Worm (Caenorhabditis elegans) whole organism, midembryonic: ENCODE results near the gene F36A4.5.

Experiments used
- T22C8.4 ChIP-seq: fragments of 200-800 bp; sonication (Bioruptor generic); IDR thresholded peaks from 2 replicates; pipeline ENCODE4 v1.3.6; 2022; ENCODE audit warnings: missing genetic modification characterization, missing compliant biosample characterization
- cog-1 ChIP-seq: sonication (generic microtip); optimal IDR thresholded peaks from 2 replicates; lab custom pipeline; 2016; ENCODE audit warnings: missing genetic modification characterization, missing compliant biosample characterization
- flt-1 ChIP-seq: fragments of 200-800 bp; sonication (Bioruptor generic); IDR thresholded peaks from 2 replicates; pipeline ENCODE4 v1.3.6; 2022; ENCODE audit warnings: missing genetic modification characterization, missing compliant biosample characterization
- klf-2 ChIP-seq: fragments of 200-800 bp; sonication (Bioruptor generic); conservative IDR thresholded peaks from 2 replicates; pipeline ENCODE4 v1.3.6; 2022; ENCODE audit warnings: missing genetic modification reagents, missing genetic modification characterization, missing compliant biosample characterization
- med-1 ChIP-seq: sonication (generic microtip); optimal IDR thresholded peaks from 2 replicates; lab custom pipeline; 2017; ENCODE audit warnings: missing genetic modification characterization, mild to moderate bottlenecking, missing compliant biosample characterization, antibody characterized with exemption, missing genetic modification reagents; ENCODE audit not compliant: insufficient read depth
- ref-1 ChIP-seq: fragments of 200-800 bp; sonication (Bioruptor generic); conservative IDR thresholded peaks from 2 replicates; pipeline ENCODE4 v1.3.6; 2022; ENCODE audit warnings: missing genetic modification reagents, missing genetic modification characterization, missing compliant biosample characterization
- tab-1 ChIP-seq: fragments of 200-800 bp; sonication (Bioruptor generic); IDR thresholded peaks from 2 replicates; pipeline ENCODE4 v1.3.6; 2022; ENCODE audit warnings: missing genetic modification characterization, missing compliant biosample characterization
- ztf-23 ChIP-seq: fragments of 200-800 bp; sonication (Bioruptor generic); IDR thresholded peaks from 2 replicates; pipeline ENCODE4 v1.3.6; 2022; ENCODE audit warnings: missing genetic modification reagents, missing genetic modification characterization, missing compliant biosample characterization
- ztf-29 ChIP-seq: fragments of 200-800 bp; sonication (Bioruptor generic); IDR thresholded peaks from 2 replicates; pipeline ENCODE4 v1.3.6; 2022; ENCODE audit warnings: missing genetic modification reagents, missing genetic modification characterization, missing compliant biosample characterization

The F36A4.5 gene

DNA sequence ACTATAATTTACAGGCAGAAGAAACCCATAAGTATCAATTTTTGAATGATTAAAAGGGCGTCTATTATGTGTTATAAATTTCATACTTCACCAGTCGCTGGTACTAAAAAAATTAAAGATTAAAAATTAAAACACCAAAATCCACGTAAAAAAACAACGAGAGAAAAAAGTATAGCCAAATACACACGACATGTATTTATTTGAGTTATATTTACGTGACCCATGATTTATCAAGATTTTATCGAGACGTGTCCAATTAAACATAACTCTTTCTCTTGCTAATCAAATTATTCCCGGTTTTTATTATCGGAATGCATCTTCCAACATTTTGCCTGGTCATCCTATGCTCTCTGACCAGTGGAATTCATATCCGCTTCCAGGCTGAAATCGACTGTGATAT, 2.0 kb downstream of the F36A4.5 start, which contains the start of gene F36A4.4:
TSS of gene F36A4.4 (plus strand) at position 301 of the 400 bp plus-strand sequence.
- TF ChIP-seq klf-2 (GFP tag; lab: Robert Waterston, UW) (no peak), T22C8.4 (GFP tag; lab: Robert Waterston, UW) (no peak), ztf-29 (GFP tag; lab: Robert Waterston, UW) (no peak), flt-1 (GFP tag; lab: Robert Waterston, UW) (no peak), cog-1 (no peak), ref-1 (GFP tag; lab: Robert Waterston, UW) (no peak), med-1 (no peak), ztf-23 (GFP tag; lab: Robert Waterston, UW) (no peak), tab-1 (GFP tag; lab: Robert Waterston, UW) (no peak)

ce11 chrIV:4269308-4269707, 4.0 kb downstream of the F36A4.5 start, which contains the start of gene F36A4.3:
TSS of gene F36A4.3 (plus strand) at chrIV:4269608.
- TF ChIP-seq klf-2 (GFP tag; lab: Robert Waterston, UW) (no peak), flt-1 (GFP tag; lab: Robert Waterston, UW) (no peak), T22C8.4 (GFP tag; lab: Robert Waterston, UW) (no peak), tab-1 (GFP tag; lab: Robert Waterston, UW) (no peak), med-1 (no peak), ztf-23 (GFP tag; lab: Robert Waterston, UW) (no peak), ztf-29 (GFP tag; lab: Robert Waterston, UW) (no peak), ref-1 (GFP tag; lab: Robert Waterston, UW) (no peak), cog-1 (no peak)

ce11 chrIV:4270925-4271324, 5.6 kb downstream of the F36A4.5 start, which contains the start of gene F36A4.2:
TSS of gene F36A4.2 (plus strand) at chrIV:4271225.
- TF ChIP-seq T22C8.4 (GFP tag; lab: Robert Waterston, UW) (no peak), cog-1 (no peak), klf-2 (GFP tag; lab: Robert Waterston, UW) (no peak)

- TF ChIP-seq ztf-29 (GFP tag; lab: Robert Waterston, UW) (no peak), ref-1 (GFP tag; lab: Robert Waterston, UW) (no peak), klf-2 (GFP tag; lab: Robert Waterston, UW) (no peak), tab-1 (GFP tag; lab: Robert Waterston, UW) (no peak), T22C8.4 (GFP tag; lab: Robert Waterston, UW) (no peak), ztf-23 (GFP tag; lab: Robert Waterston, UW) (no peak), med-1 (no peak), cog-1 (no peak), flt-1 (GFP tag; lab: Robert Waterston, UW) (no peak)
Observed at ce11 chrIV:4272167-4272566, 6.8 kb downstream of the F36A4.5 start, which contains the start of gene F36A4.1. TSS of gene F36A4.1 (plus strand) at chrIV:4272467.

DNA sequence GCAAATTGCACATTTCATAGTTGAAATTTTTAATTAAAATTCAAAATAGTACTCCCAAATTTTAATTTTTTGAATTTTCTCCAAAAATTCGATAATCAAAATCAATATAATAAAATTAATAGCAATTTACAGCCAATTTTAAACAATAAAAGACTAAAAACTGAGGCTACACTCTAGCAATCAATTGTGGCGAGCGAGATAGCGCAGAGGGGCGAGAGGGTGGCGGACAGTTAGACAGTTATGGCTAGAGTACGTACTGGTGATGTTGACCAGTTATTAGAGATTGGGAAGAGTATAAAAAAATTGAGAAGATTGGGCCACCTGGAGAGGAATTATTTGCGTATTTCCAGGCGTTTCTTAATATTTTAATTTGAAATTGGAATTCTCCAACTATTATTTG, 12.4 kb downstream of the F36A4.5 start, which contains the start of gene nhr-78:
TSS of gene nhr-78 (minus strand) at position 182 of the 400 bp plus-strand sequence.
- TF ChIP-seq flt-1 (GFP tag; lab: Robert Waterston, UW) (no peak), klf-2 (GFP tag; lab: Robert Waterston, UW) (no peak), T22C8.4 (GFP tag; lab: Robert Waterston, UW) (no peak), ztf-29 (GFP tag; lab: Robert Waterston, UW) (no peak)

DNA sequence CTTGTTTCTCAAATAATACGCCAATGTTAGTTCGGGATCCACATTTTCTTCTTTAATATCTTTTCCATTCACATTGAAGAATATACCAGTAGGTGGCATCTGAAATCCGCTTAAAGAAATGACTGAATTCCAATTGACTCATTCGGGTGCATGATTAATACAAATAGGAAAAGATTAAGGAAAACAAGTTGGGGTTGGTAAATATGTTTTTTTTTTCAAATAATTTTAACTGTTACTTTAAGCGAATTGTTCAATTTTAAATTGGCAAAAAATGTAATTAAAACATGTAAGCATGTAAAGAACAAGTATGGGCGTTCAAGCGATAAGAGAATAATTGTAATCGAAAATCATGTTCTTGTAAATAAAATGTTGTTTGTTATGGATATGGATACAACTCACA, 18.7 kb downstream of the F36A4.5 start, which contains the start of gene F15E6.6:
TSS of gene F15E6.6 (minus strand) at position 101 of the 400 bp plus-strand sequence.
- TF ChIP-seq ztf-23 (GFP tag; lab: Robert Waterston, UW) (no peak), med-1 (no peak), flt-1 (GFP tag; lab: Robert Waterston, UW) (no peak), klf-2 (GFP tag; lab: Robert Waterston, UW) (no peak), tab-1 (GFP tag; lab: Robert Waterston, UW) (no peak), cog-1 (no peak), ztf-29 (GFP tag; lab: Robert Waterston, UW) (no peak), ref-1 (GFP tag; lab: Robert Waterston, UW) (no peak), T22C8.4 (GFP tag; lab: Robert Waterston, UW) (no peak)

DNA sequence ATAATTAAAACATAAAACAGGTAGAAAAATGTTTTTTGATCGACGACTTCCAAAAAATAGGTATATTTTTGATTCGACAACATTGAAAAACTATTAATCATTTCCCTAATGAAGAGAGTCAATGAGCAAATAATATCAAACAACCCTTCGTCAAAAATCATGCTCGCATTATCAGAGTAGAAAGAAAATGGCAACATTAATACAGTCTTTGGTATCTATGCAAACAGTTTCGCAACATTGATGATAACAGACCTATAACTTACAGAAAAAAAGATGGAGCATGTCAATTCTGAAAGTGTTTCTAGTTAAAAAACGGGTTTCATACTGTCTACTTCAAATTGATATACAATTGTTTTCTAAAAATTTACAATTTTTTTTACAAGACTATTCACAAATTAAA, 19.7 kb downstream of the F36A4.5 start:
- TF ChIP-seq tab-1 (GFP tag; lab: Robert Waterston, UW) (no peak), ztf-29 (GFP tag; lab: Robert Waterston, UW) (no peak), klf-2 (GFP tag; lab: Robert Waterston, UW) (no peak), med-1 (no peak), flt-1 (GFP tag; lab: Robert Waterston, UW) (no peak), ref-1 (GFP tag; lab: Robert Waterston, UW) (no peak), ztf-23 (GFP tag; lab: Robert Waterston, UW) (no peak), cog-1 (no peak), T22C8.4 (GFP tag; lab: Robert Waterston, UW) (no peak)

- TF ChIP-seq cog-1 (no peak), ref-1 (GFP tag; lab: Robert Waterston, UW) (no peak), klf-2 (GFP tag; lab: Robert Waterston, UW) (no peak), T22C8.4 (GFP tag; lab: Robert Waterston, UW) (no peak), med-1 (no peak), flt-1 (GFP tag; lab: Robert Waterston, UW) (no peak), ztf-23 (GFP tag; lab: Robert Waterston, UW) (no peak), ztf-29 (GFP tag; lab: Robert Waterston, UW) (no peak), tab-1 (GFP tag; lab: Robert Waterston, UW) (no peak)
Observed at ce11 chrIV:4288332-4288731, 23.0 kb downstream of the F36A4.5 start, which contains the start of gene srv-4. TSS of gene srv-4 (minus strand) at chrIV:4288432.

- TF ChIP-seq ztf-29 (GFP tag; lab: Robert Waterston, UW) (no peak), tab-1 (GFP tag; lab: Robert Waterston, UW) (no peak), ref-1 (GFP tag; lab: Robert Waterston, UW) (no peak), T22C8.4 (GFP tag; lab: Robert Waterston, UW) (no peak), cog-1 (no peak), ztf-23 (GFP tag; lab: Robert Waterston, UW) (no peak), klf-2 (GFP tag; lab: Robert Waterston, UW) (no peak), flt-1 (GFP tag; lab: Robert Waterston, UW) (no peak), med-1 (no peak)
Observed at ce11 chrIV:4289267-4289666, 23.9 kb downstream of the F36A4.5 start, which contains the start of gene F15E6.5. TSS of gene F15E6.5 (plus strand) at chrIV:4289567.
